Fruit fly (Drosophila melanogaster): Measurements from ENCODE around the gene chp.

chp gene

dm6 chr3R:31247281-31247995, 36.9 kb upstream of the chp start (continued):
- TF ChIP-seq CG32772 (GFP tag; IDR thresholded peaks at IDR 0.05), result peak; percentile 75
- TF ChIP-seq CG11504 (tag; optimal IDR thresholded peaks at IDR 0.05), result peak; percentile 89
- TF ChIP-seq bab2 (GFP tag; optimal IDR thresholded peaks at IDR 0.05), result peak; percentile 73
- TF ChIP-seq knrl (GFP tag; IDR thresholded peaks at IDR 0.05; ENCODE audit: partially characterized antibody), result no peak
- peak; percentile 47; the same call in 1 of the 3 replicates for TF ChIP-seq CG2889 (GFP tag; IDR thresholded peaks at IDR 0.05)
- TF ChIP-seq corto (GFP tag; optimal IDR thresholded peaks at IDR 0.05), result no peak
- TF ChIP-seq CG8281 (tag; optimal IDR thresholded peaks at IDR 0.05), result peak; percentile 61
- TF ChIP-seq dimm (GFP tag; IDR thresholded peaks at IDR 0.05), result peak; percentile 58
- TF ChIP-seq Taf1 (GFP tag; IDR thresholded peaks at IDR 0.05), result no peak
- TF ChIP-seq CG3407 (GFP tag; optimal IDR thresholded peaks at IDR 0.05), result peak; percentile 65
- TF ChIP-seq CG10209 (GFP tag; optimal IDR thresholded peaks at IDR 0.05), result peak; percentile 65
- no peak for TF ChIP-seq Hand (GFP tag; optimal IDR thresholded peaks at IDR 0.05)
- TF ChIP-seq Nf-YC (tag; optimal IDR thresholded peaks at IDR 0.05), result peak; percentile 57
- TF ChIP-seq CG14710 (tag; optimal IDR thresholded peaks at IDR 0.05), result peak; percentile 74
- TF ChIP-seq Atf3 (GFP tag; optimal IDR thresholded peaks at IDR 0.05), result peak; percentile 55
- TF ChIP-seq CG33213 (GFP tag; optimal IDR thresholded peaks at IDR 0.05), result peak; percentile 29
- TF ChIP-seq CG1603 (tag; optimal IDR thresholded peaks at IDR 0.05), result peak; percentile 84
- peak; percentile 64 for TF ChIP-seq CG5180 (GFP tag; optimal IDR thresholded peaks at IDR 0.05)
- TF ChIP-seq wor (GFP tag; IDR thresholded peaks at IDR 0.05), result peak; percentile 68
- peak; percentile 14 for TF ChIP-seq dm (GFP tag; optimal IDR thresholded peaks at IDR 0.05)
- TF ChIP-seq Lhr (GFP tag; optimal IDR thresholded peaks at IDR 0.05), result peak; percentile 17
- TF ChIP-seq CG12155 (GFP tag; optimal IDR thresholded peaks at IDR 0.05), result peak; percentile 24
- peak; percentile 54; the same call in 1 of the 2 replicates for TF ChIP-seq Atf6 (GFP tag; IDR thresholded peaks at IDR 0.05)
- TF ChIP-seq ems (GFP tag; optimal IDR thresholded peaks at IDR 0.05), result peak; percentile 45
- TF ChIP-seq Sox102F (GFP tag; optimal IDR thresholded peaks at IDR 0.05), result peak; percentile 85
- peak; percentile 78 for TF ChIP-seq ara (GFP tag; IDR thresholded peaks at IDR 0.05)
- peak; percentile 65 for TF ChIP-seq CG1233 (GFP tag; optimal IDR thresholded peaks at IDR 0.05)
- peak; percentile 11 for TF ChIP-seq Mad (GFP tag; optimal IDR thresholded peaks at IDR 0.05)
- TF ChIP-seq da (GFP tag; optimal IDR thresholded peaks at IDR 0.05), result no peak
- no peak for TF ChIP-seq nom (GFP tag; optimal IDR thresholded peaks at IDR 0.05)
- peak; percentile 74 for TF ChIP-seq Xbp1 (GFP tag; optimal IDR thresholded peaks at IDR 0.05)
- peak; percentile 78; the same call in 1 of the 2 replicates for TF ChIP-seq Xrp1 (GFP tag; IDR thresholded peaks at IDR 0.05)
- peak; percentile 68 for TF ChIP-seq Fer1 (GFP tag; optimal IDR thresholded peaks at IDR 0.05)
- TF ChIP-seq C15 (GFP tag; IDR thresholded peaks at IDR 0.05), result no peak
- TF ChIP-seq NfI (GFP tag; optimal IDR thresholded peaks at IDR 0.05), result peak; percentile 46
- TF ChIP-seq Meics (GFP tag; optimal IDR thresholded peaks at IDR 0.05), result peak; percentile 62
- peak; percentile 35 for TF ChIP-seq CG4854 (GFP tag; optimal IDR thresholded peaks at IDR 0.05)
- TF ChIP-seq Blimp-1 (GFP tag; optimal IDR thresholded peaks at IDR 0.05), result peak; percentile 87
- TF ChIP-seq CG6813 (GFP tag; optimal IDR thresholded peaks at IDR 0.05), result peak; percentile 28
- no peak for TF ChIP-seq dan (GFP tag; IDR thresholded peaks at IDR 0.05)
- peak; percentile 52 for TF ChIP-seq twi (tag; optimal IDR thresholded peaks at IDR 0.05)
- TF ChIP-seq CG17359 (tag; optimal IDR thresholded peaks at IDR 0.05), result peak; percentile 88
- TF ChIP-seq Dref (GFP tag; IDR thresholded peaks at IDR 0.05), result no peak
- no peak for TF ChIP-seq schlank (tag; optimal IDR thresholded peaks at IDR 0.05)
- TF ChIP-seq CG14014 (GFP tag; IDR thresholded peaks at IDR 0.05), result peak; percentile 78; the same call in 1 of the 2 replicates
- TF ChIP-seq CG16779 (GFP tag; IDR thresholded peaks at IDR 0.05), result no peak
- no peak for TF ChIP-seq dmrt11E (tag; optimal IDR thresholded peaks at IDR 0.05)
- TF ChIP-seq repo (GFP tag; optimal IDR thresholded peaks at IDR 0.05), result peak; percentile 30
- TF ChIP-seq Bgb (GFP tag; IDR thresholded peaks at IDR 0.05; ENCODE audit: partially characterized antibody), result no peak

All from whole organism, embryonic.